Fruit fly (Drosophila melanogaster) whole organism, embryonic: ENCODE measurements around the gene CG32544.
A peak's percentile ranks its signal among the peaks of the same experiment; 100 is the strongest.

ENCODE experiments used
- BEAF-32 ChIP-seq: fragments of 200-800 bp; sonication (Bioruptor generic); optimal IDR thresholded peaks from 3 replicates; lab custom pipeline; 2017; ENCODE audit warnings: missing biosample characterization, missing genetic modification characterization, mild to moderate bottlenecking, moderate library complexity, missing genetic modification reagents
- CG10274 ChIP-seq: fragments of 200-800 bp; sonication (Bioruptor generic); optimal IDR thresholded peaks from 3 replicates; lab custom pipeline; 2017; ENCODE audit warnings: missing biosample characterization, mild to moderate bottlenecking, missing genetic modification characterization
- CG12219 ChIP-seq: fragments of 200-800 bp; sonication (Bioruptor generic); optimal IDR thresholded peaks from 3 replicates; lab custom pipeline; 2018; ENCODE audit warnings: missing biosample characterization, mild to moderate bottlenecking, missing genetic modification characterization
- CG14441 ChIP-seq: fragments of 200-800 bp; sonication (Bioruptor generic); IDR thresholded peaks from 2 replicates; pipeline ENCODE4 v1.3.6; 2022; ENCODE audit warnings: missing biosample characterization, missing genetic modification characterization
- CG15011 ChIP-seq: fragments of 200-800 bp; sonication (Bioruptor generic); optimal IDR thresholded peaks from 3 replicates; lab custom pipeline; 2018; ENCODE audit warnings: missing biosample characterization, mild to moderate bottlenecking, missing genetic modification characterization
- CG17385 ChIP-seq: fragments of 200-800 bp; sonication (Bioruptor generic); optimal IDR thresholded peaks from 3 replicates; lab custom pipeline; 2018; ENCODE audit warnings: missing biosample characterization, mild to moderate bottlenecking, missing genetic modification characterization
- CG2712 ChIP-seq: fragments of 200-800 bp; optimal IDR thresholded peaks from 3 replicates; lab custom pipeline; 2019; ENCODE audit warnings: missing biosample characterization, mild to moderate bottlenecking, missing genetic modification characterization, moderate library complexity
- CG30431 ChIP-seq: fragments of 200-800 bp; sonication (Bioruptor generic); optimal IDR thresholded peaks from 2 replicates; lab custom pipeline; 2017; ENCODE audit warnings: missing biosample characterization, missing genetic modification characterization
- CG3065 ChIP-seq: fragments of 200-800 bp; sonication (Bioruptor generic); optimal IDR thresholded peaks from 2 replicates; lab custom pipeline; 2016; ENCODE audit warnings: missing biosample characterization, missing genetic modification characterization
- CG31388 ChIP-seq: fragments of 200-800 bp; sonication (Bioruptor generic); optimal IDR thresholded peaks from 2 replicates; lab custom pipeline; 2016; ENCODE audit warnings: missing biosample characterization, missing genetic modification characterization
- CG32767 ChIP-seq: fragments of 200-800 bp; sonication (Bioruptor generic); IDR thresholded peaks from 2 replicates; pipeline ENCODE4 v1.3.6; 2022; ENCODE audit warnings: missing biosample characterization, missing genetic modification characterization
- CG4707 ChIP-seq: fragments of 200-800 bp; sonication (Bioruptor generic); optimal IDR thresholded peaks from 2 replicates; lab custom pipeline; 2018; ENCODE audit warnings: missing biosample characterization, mild to moderate bottlenecking, missing genetic modification characterization, moderate library complexity
- CG5180 ChIP-seq: fragments of 200-800 bp; sonication (Bioruptor generic); optimal IDR thresholded peaks from 3 replicates; lab custom pipeline; 2017; ENCODE audit warnings: missing biosample characterization, missing genetic modification characterization, mild to moderate bottlenecking, moderate library complexity, missing genetic modification reagents
- CG6813 ChIP-seq: fragments of 200-800 bp; sonication (Bioruptor generic); optimal IDR thresholded peaks from 2 replicates; lab custom pipeline; 2017; ENCODE audit warnings: missing biosample characterization, missing genetic modification characterization, mild to moderate bottlenecking, moderate library complexity, missing genetic modification reagents
- CG8089 ChIP-seq: fragments of 200-800 bp; sonication (Bioruptor generic); optimal IDR thresholded peaks from 3 replicates; lab custom pipeline; 2016; ENCODE audit warnings: missing biosample characterization, missing genetic modification characterization
- Dek ChIP-seq: fragments of 200-800 bp; sonication (Bioruptor generic); optimal IDR thresholded peaks from 3 replicates; lab custom pipeline; 2019; ENCODE audit warnings: missing biosample characterization, mild to moderate bottlenecking, missing genetic modification characterization, moderate library complexity
- Drgx ChIP-seq: fragments of 200-800 bp; sonication (Bioruptor generic); IDR thresholded peaks from 2 replicates; pipeline ENCODE4 v1.3.6; 2022; ENCODE audit warnings: missing biosample characterization, missing genetic modification characterization
- H2.0 ChIP-seq: fragments of 200-800 bp; sonication (Bioruptor generic); IDR thresholded peaks from 2 replicates; pipeline ENCODE4 v1.3.6; 2022; ENCODE audit warnings: missing biosample characterization, missing genetic modification characterization
- Hey ChIP-seq: fragments of 200-800 bp; sonication (Bioruptor generic); optimal IDR thresholded peaks from 3 replicates; lab custom pipeline; 2018; ENCODE audit warnings: missing biosample characterization, mild to moderate bottlenecking, missing genetic modification characterization
- HmgD ChIP-seq: fragments of 200-800 bp; sonication (Bioruptor generic); optimal IDR thresholded peaks from 3 replicates; lab custom pipeline; 2016; ENCODE audit warnings: missing biosample characterization, missing genetic modification characterization
- Mad ChIP-seq: fragments of 200-800 bp; sonication (Bioruptor generic); optimal IDR thresholded peaks from 2 replicates; lab custom pipeline; 2016; ENCODE audit warnings: missing biosample characterization, missing genetic modification characterization
- NK7.1 ChIP-seq: fragments of 200-800 bp; sonication (Bioruptor generic); optimal IDR thresholded peaks from 3 replicates; lab custom pipeline; 2016; ENCODE audit warnings: missing biosample characterization, missing genetic modification characterization
- Neu2 ChIP-seq: fragments of 200-800 bp; sonication (Bioruptor generic); optimal IDR thresholded peaks from 3 replicates; lab custom pipeline; 2016; ENCODE audit warnings: missing biosample characterization, missing genetic modification characterization, borderline replicate concordance
- Nf-YC ChIP-seq: fragments of 200-800 bp; optimal IDR thresholded peaks from 3 replicates; lab custom pipeline; 2019; ENCODE audit warnings: missing biosample characterization, mild to moderate bottlenecking, missing genetic modification characterization, moderate library complexity
- Opbp ChIP-seq: fragments of 200-800 bp; sonication (Bioruptor generic); IDR thresholded peaks from 3 replicates; pipeline ENCODE4 v1.3.6; 2022; ENCODE audit warnings: missing biosample characterization, missing genetic modification characterization; ENCODE audit not compliant: partially characterized antibody
- Scr ChIP-seq: fragments of 200-800 bp; sonication (Bioruptor generic); IDR thresholded peaks from 2 replicates; pipeline ENCODE4 v1.3.6; 2022; ENCODE audit warnings: missing biosample characterization, missing genetic modification characterization; ENCODE audit not compliant: partially characterized antibody
- Ssrp ChIP-seq: fragments of 200-800 bp; sonication (Bioruptor generic); optimal IDR thresholded peaks from 2 replicates; lab custom pipeline; 2018; ENCODE audit warnings: missing biosample characterization, mild to moderate bottlenecking, missing genetic modification characterization, moderate library complexity
- Usf ChIP-seq: fragments of 200-800 bp; sonication (Bioruptor generic); optimal IDR thresholded peaks from 2 replicates; lab custom pipeline; 2017; ENCODE audit warnings: missing genotype, missing biosample characterization, missing genetic modification characterization
- al ChIP-seq: fragments of 200-800 bp; sonication (Bioruptor generic); IDR thresholded peaks from 2 replicates; pipeline ENCODE4 v1.3.6; 2022; ENCODE audit warnings: missing biosample characterization, missing genetic modification characterization
- ap ChIP-seq: fragments of 200-800 bp; sonication (Bioruptor generic); IDR thresholded peaks from 2 replicates; pipeline ENCODE4 v1.3.6; 2022; ENCODE audit warnings: missing biosample characterization, missing genetic modification characterization
- ash1 ChIP-seq: fragments of 200-800 bp; sonication (Bioruptor generic); optimal IDR thresholded peaks from 2 replicates; lab custom pipeline; 2018; ENCODE audit warnings: missing biosample characterization, mild to moderate bottlenecking, missing genetic modification characterization
- corto ChIP-seq: fragments of 200-800 bp; sonication (Bioruptor generic); optimal IDR thresholded peaks from 2 replicates; lab custom pipeline; 2016; ENCODE audit warnings: missing biosample characterization, mild to moderate bottlenecking, missing genetic modification characterization, moderate library complexity
- crc ChIP-seq: fragments of 200-800 bp; sonication (Bioruptor generic); optimal IDR thresholded peaks from 2 replicates; lab custom pipeline; 2016; ENCODE audit warnings: missing biosample characterization, missing genetic modification characterization
- fd3F ChIP-seq: fragments of 200-800 bp; sonication (Bioruptor generic); optimal IDR thresholded peaks from 2 replicates; lab custom pipeline; 2018; ENCODE audit warnings: missing biosample characterization, mild to moderate bottlenecking, missing genetic modification characterization, moderate library complexity
- fd64A ChIP-seq: fragments of 200-800 bp; sonication (Bioruptor generic); optimal IDR thresholded peaks from 3 replicates; lab custom pipeline; 2018; ENCODE audit warnings: missing biosample characterization, mild to moderate bottlenecking, missing genetic modification characterization
- gce ChIP-seq: fragments of 200-800 bp; sonication (Bioruptor generic); IDR thresholded peaks from 3 replicates; pipeline ENCODE4 v1.3.6; 2022; ENCODE audit warnings: missing biosample characterization, missing genetic modification characterization
- ind ChIP-seq: fragments of 200-800 bp; sonication (Bioruptor generic); optimal IDR thresholded peaks from 3 replicates; lab custom pipeline; 2016; ENCODE audit warnings: missing biosample characterization, missing genetic modification characterization
- kah ChIP-seq: fragments of 200-800 bp; sonication (Bioruptor generic); optimal IDR thresholded peaks from 2 replicates; lab custom pipeline; 2018; ENCODE audit warnings: missing biosample characterization, mild to moderate bottlenecking, missing genetic modification characterization
- ken ChIP-seq: fragments of 200-800 bp; sonication (Bioruptor generic); IDR thresholded peaks from 3 replicates; pipeline ENCODE4 v1.3.6; 2022; ENCODE audit warnings: missing biosample characterization, missing genetic modification characterization
- luna ChIP-seq: fragments of 200-800 bp; sonication (Bioruptor generic); optimal IDR thresholded peaks from 2 replicates; lab custom pipeline; 2016; ENCODE audit warnings: missing biosample characterization, missing genetic modification characterization
- mirr ChIP-seq: fragments of 200-800 bp; sonication (Bioruptor generic); optimal IDR thresholded peaks from 3 replicates; lab custom pipeline; 2018; ENCODE audit warnings: missing biosample characterization, mild to moderate bottlenecking, missing genetic modification characterization
- salm ChIP-seq: fragments of 200-800 bp; sonication (Bioruptor generic); optimal IDR thresholded peaks from 2 replicates; lab custom pipeline; 2018; ENCODE audit warnings: missing biosample characterization, mild to moderate bottlenecking, missing genetic modification characterization
- sd ChIP-seq: fragments of 200-800 bp; sonication (Bioruptor generic); optimal IDR thresholded peaks from 3 replicates; lab custom pipeline; 2018; ENCODE audit warnings: missing biosample characterization, mild to moderate bottlenecking, missing genetic modification characterization, moderate library complexity
- sens-2 ChIP-seq: fragments of 200-800 bp; sonication (Bioruptor generic); IDR thresholded peaks from 2 replicates; pipeline ENCODE4 v1.3.6; 2022; ENCODE audit warnings: missing biosample characterization, missing genetic modification characterization
- tin ChIP-seq: fragments of 200-800 bp; sonication (Bioruptor generic); optimal IDR thresholded peaks from 3 replicates; lab custom pipeline; 2016; ENCODE audit warnings: missing biosample characterization, missing genetic modification characterization

Gene CG32544

dm6 chrX:18848338-18849021, 11.6 kb upstream of the CG32544 start, which contains the start of gene shop (continued):
- TF ChIP-seq sd (tag; lab: Kevin White, UChicago) (peak; percentile 58), CG5180 (GFP tag; lab: Kevin White, UChicago) (peak; percentile 77), Usf (GFP tag; lab: Kevin White, UChicago) (peak; percentile 81), HmgD (no peak), CG15011 (peak; percentile 83), fd3F (GFP tag; lab: Kevin White, UChicago) (peak; percentile 79), kah (no peak), Dek (tag; lab: Kevin White, UChicago) (peak; percentile 86), BEAF-32 (GFP tag; lab: Kevin White, UChicago) (peak; percentile 74), Drgx (GFP tag; lab: Robert Waterston, UW) (peak; percentile 66; the same call in 1 of the 2 replicates), mirr (GFP tag; lab: Kevin White, UChicago) (peak; percentile 59), CG14441 (GFP tag; lab: Robert Waterston, UW) (peak; percentile 57; the same call in 1 of the 2 replicates), crc (peak; percentile 11), gce (GFP tag; lab: Robert Waterston, UW) (0 out of 3 replicates have a peak, but pooled peaks have one; percentile 57), ken (GFP tag; lab: Robert Waterston, UW) (peak; percentile 60; the same call in 1 of the 3 replicates), sens-2 (GFP tag; lab: Robert Waterston, UW) (peak; percentile 20; the same call in 1 of the 2 replicates), Ssrp (tag; lab: Kevin White, UChicago) (peak; percentile 87), ind (GFP tag; lab: Kevin White, UChicago) (peak; percentile 88), Mad (GFP tag; lab: Kevin White, UChicago) (peak; percentile 67), Nf-YC (tag; lab: Kevin White, UChicago) (peak; percentile 80), salm (tag; lab: Kevin White, UChicago) (peak; percentile 75), CG8089 (GFP tag; lab: Kevin White, UChicago) (peak; percentile 46), CG31388 (GFP tag; lab: Kevin White, UChicago) (peak; percentile 54), ash1 (GFP tag; lab: Kevin White, UChicago) (no peak), H2.0 (GFP tag; lab: Robert Waterston, UW) (peak; percentile 63), CG3065 (GFP tag; lab: Kevin White, UChicago) (peak; percentile 47), CG4707 (GFP tag; lab: Kevin White, UChicago) (peak; percentile 64), CG6813 (GFP tag; lab: Kevin White, UChicago) (peak; percentile 55), Hey (tag; lab: Kevin White, UChicago) (peak; percentile 2), fd64A (GFP tag; lab: Kevin White, UChicago) (peak; percentile 40), CG2712 (tag; lab: Kevin White, UChicago) (peak; percentile 87), CG10274 (GFP tag; lab: Kevin White, UChicago) (peak; percentile 76), ap (GFP tag; lab: Robert Waterston, UW) (peak; percentile 40; the same call in 1 of the 2 replicates), CG30431 (peak; percentile 59), Scr (GFP tag; lab: Robert Waterston, UW) (peak; percentile 38), al (GFP tag; lab: Robert Waterston, UW) (peak; percentile 62), corto (GFP tag; lab: Kevin White, UChicago) (no peak), tin (GFP tag; lab: Kevin White, UChicago) (peak; percentile 82), CG12219 (GFP tag; lab: Kevin White, UChicago) (peak; percentile 79), CG32767 (peak; percentile 76; the same call in 1 of the 2 replicates), Neu2 (GFP tag; lab: Kevin White, UChicago) (no peak), Opbp (GFP tag; lab: Robert Waterston, UW) (0 out of 3 replicates have a peak, but pooled peaks have one; percentile 24), NK7.1 (GFP tag; lab: Kevin White, UChicago) (peak; percentile 21), luna (GFP tag; lab: Kevin White, UChicago) (no peak), CG17385 (GFP tag; lab: Kevin White, UChicago) (peak; percentile 80)
